Fruit fly (Drosophila melanogaster): ENCODE measurements around the gene PolD1.

PolD1 gene

DNA sequence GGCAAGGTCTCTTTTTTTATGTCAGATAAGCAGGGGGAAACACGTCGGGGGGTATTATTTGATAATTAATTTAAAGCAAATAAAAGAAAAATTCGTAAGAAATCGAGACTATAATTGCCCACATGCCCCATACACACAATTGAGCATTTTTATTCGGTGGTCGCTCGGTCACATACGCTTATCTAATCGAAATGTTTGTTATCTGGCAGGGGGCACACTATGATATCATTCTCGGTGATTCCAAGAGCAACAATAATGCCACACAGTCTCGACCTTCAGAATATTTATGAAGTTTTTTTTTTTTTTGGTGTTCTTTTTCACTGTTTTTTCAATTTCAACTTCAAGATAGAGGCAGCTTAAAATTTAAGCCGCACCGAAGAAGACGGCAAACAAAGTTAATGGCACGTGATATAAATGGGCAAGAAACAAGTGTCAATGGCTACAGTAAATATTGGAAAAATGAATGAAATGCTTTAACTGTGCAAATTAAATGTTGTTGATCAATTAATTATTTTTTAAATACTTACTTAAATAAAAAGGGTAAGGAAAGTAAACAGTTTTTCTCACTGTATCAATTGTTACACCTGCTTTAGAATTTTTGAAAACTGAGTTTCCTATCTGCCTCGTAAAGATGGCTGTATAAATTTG is 11.9 kb upstream of the PolD1 start (continued):
- TF ChIP-seq C15 (GFP tag; IDR thresholded peaks at IDR 0.05) (0 out of 3 replicates have a peak, but pooled peaks have one; percentile 51), CG11398 (GFP tag; optimal IDR thresholded peaks at IDR 0.05) (no peak), CG9876 (GFP tag; optimal IDR thresholded peaks at IDR 0.05) (no peak), CG9797 (GFP tag; optimal IDR thresholded peaks at IDR 0.05) (no peak), CG8765 (GFP tag; IDR thresholded peaks at IDR 0.05) (no peak), fd102C (GFP tag; optimal IDR thresholded peaks at IDR 0.05) (no peak), dysf (GFP tag; IDR thresholded peaks at IDR 0.05) (peak; percentile 65; the same call in 1 of the 3 replicates), PHDP (tag; optimal IDR thresholded peaks at IDR 0.05) (peak; percentile 63), crp (GFP tag; optimal IDR thresholded peaks at IDR 0.05) (no peak), Jarid2 (GFP tag; optimal IDR thresholded peaks at IDR 0.05) (no peak), cg (GFP tag; optimal IDR thresholded peaks at IDR 0.05) (peak; percentile 14), Myb (GFP tag; optimal IDR thresholded peaks at IDR 0.05) (no peak), CG8359 (GFP tag; optimal IDR thresholded peaks at IDR 0.05; ENCODE audit: borderline replicate concordance) (no peak), Stat92E (GFP tag; optimal IDR thresholded peaks at IDR 0.05) (peak in 1 of 3 experiments; percentile 37), ro (GFP tag; IDR thresholded peaks at IDR 0.05) (no peak), Xrp1 (GFP tag; IDR thresholded peaks at IDR 0.05) (peak; percentile 59; the same call in 1 of the 2 replicates), mam (GFP tag; optimal IDR thresholded peaks at IDR 0.05) (peak; percentile 3), Six4 (GFP tag; optimal IDR thresholded peaks at IDR 0.05) (no peak), CG11723 (GFP tag; optimal IDR thresholded peaks at IDR 0.05) (no peak), p53 (GFP tag; optimal IDR thresholded peaks at IDR 0.05) (no peak), CG14441 (GFP tag; IDR thresholded peaks at IDR 0.05) (peak; percentile 37), Side (GFP tag; optimal IDR thresholded peaks at IDR 0.05) (no peak), CG32767 (GFP tag; IDR thresholded peaks at IDR 0.05) (0 out of 2 replicates have a peak, but pooled peaks have one; percentile 28), CG12391 (tag; optimal IDR thresholded peaks at IDR 0.05) (peak; percentile 50), CG8944 (GFP tag; optimal IDR thresholded peaks at IDR 0.05) (no peak), sna (GFP tag; IDR thresholded peaks at IDR 0.05; ENCODE audit: partially characterized antibody) (no peak), CG6272 (GFP tag; IDR thresholded peaks at IDR 0.05) (no peak), az2 (GFP tag; optimal IDR thresholded peaks at IDR 0.05) (no peak), CG13123 (GFP tag; optimal IDR thresholded peaks at IDR 0.05) (no peak), CG17359 (tag; optimal IDR thresholded peaks at IDR 0.05) (peak; percentile 3), bab2 (GFP tag; optimal IDR thresholded peaks at IDR 0.05) (peak; percentile 50), CG16863 (GFP tag; optimal IDR thresholded peaks at IDR 0.05) (no peak), CG10654 (GFP tag; optimal IDR thresholded peaks at IDR 0.05) (peak; percentile 9), CG9609 (GFP tag; optimal IDR thresholded peaks at IDR 0.05) (no peak), fd64A (GFP tag; optimal IDR thresholded peaks at IDR 0.05) (no peak), CG17186 (GFP tag; optimal IDR thresholded peaks at IDR 0.05) (no peak), CG13296 (GFP tag; optimal IDR thresholded peaks at IDR 0.05) (peak; percentile 68), lmd (GFP tag; IDR thresholded peaks at IDR 0.05) (no peak; the same call in 1 of the 2 replicates), z (GFP tag; IDR thresholded peaks at IDR 0.05) (0 out of 3 replicates have a peak, but pooled peaks have one; percentile 25), bcd (GFP tag; optimal IDR thresholded peaks at IDR 0.05) (peak; percentile 11), CG10462 (GFP tag; optimal IDR thresholded peaks at IDR 0.05) (no peak), cato (GFP tag; optimal IDR thresholded peaks at IDR 0.05; ENCODE audit: borderline replicate concordance) (no peak), CG30403 (GFP tag; optimal IDR thresholded peaks at IDR 0.05) (no peak), h (optimal IDR thresholded peaks at IDR 0.05) (no peak), hth (optimal IDR thresholded peaks at IDR 0.05) (no peak), tna (GFP tag; IDR thresholded peaks at IDR 0.05; ENCODE audit: partially characterized antibody) (no peak), disco-r (GFP tag; optimal IDR thresholded peaks at IDR 0.05) (no peak), CG15479 (GFP tag; optimal IDR thresholded peaks at IDR 0.05) (no peak), dmrt11E (tag; optimal IDR thresholded peaks at IDR 0.05) (peak; percentile 30), CG2202 (tag; optimal IDR thresholded peaks at IDR 0.05) (no peak)
